Worm (Caenorhabditis elegans): ENCODE results near the gene C09B7.2.

- no peak for TF ChIP-seq him-1 (tag; optimal IDR thresholded peaks at IDR 0.05)
- peak; percentile 35 for TF ChIP-seq W03F9.2 (tag; optimal IDR thresholded peaks at IDR 0.05)
Observed at ce11 chrX:2688583-2689220, 20.8 kb downstream of the C09B7.2 start, which contains the start of gene T14G11.1.

Data from whole organism, L4/young adult.